Fruit fly (Drosophila melanogaster) whole organism, embryonic: Measurements from ENCODE around the gene CG45045.

Experiments
- Ada2b ChIP-seq: fragments of 200-800 bp; sonication (Bioruptor generic); IDR thresholded peaks from 2 replicates; pipeline ENCODE4 v1.3.6; 2022; ENCODE audit warnings: missing biosample characterization, missing genetic modification characterization
- Aef1 ChIP-seq: fragments of 200-800 bp; sonication (Bioruptor generic); IDR thresholded peaks from 3 replicates; pipeline ENCODE4 v1.3.6; 2022; ENCODE audit warnings: missing biosample characterization, missing genetic modification characterization
- Atf3 ChIP-seq: fragments of 200-800 bp; sonication (Bioruptor generic); optimal IDR thresholded peaks from 3 replicates; lab custom pipeline; 2016; ENCODE audit warnings: missing biosample characterization, missing genetic modification characterization
- B-H1 ChIP-seq: fragments of 200-800 bp; sonication (Bioruptor generic); IDR thresholded peaks from 3 replicates; pipeline ENCODE4 v1.3.6; 2022; ENCODE audit warnings: missing biosample characterization, missing genetic modification characterization
- B-H2 ChIP-seq: fragments of 200-800 bp; sonication (Bioruptor generic); optimal IDR thresholded peaks from 2 replicates; lab custom pipeline; 2018; ENCODE audit warnings: missing biosample characterization, mild to moderate bottlenecking, missing genetic modification characterization
- CG10147 ChIP-seq: fragments of 200-800 bp; sonication (Bioruptor generic); optimal IDR thresholded peaks from 2 replicates; lab custom pipeline; 2019; ENCODE audit warnings: missing biosample characterization, mild to moderate bottlenecking, missing genetic modification characterization, moderate library complexity
- CG10979 ChIP-seq: fragments of 200-800 bp; sonication (Bioruptor generic); optimal IDR thresholded peaks from 2 replicates; lab custom pipeline; 2018; ENCODE audit warnings: missing biosample characterization, mild to moderate bottlenecking, missing genetic modification characterization, moderate library complexity
- CG12104 ChIP-seq: fragments of 200-800 bp; sonication (Bioruptor generic); optimal IDR thresholded peaks from 3 replicates; lab custom pipeline; 2016; ENCODE audit warnings: missing biosample characterization, missing genetic modification characterization
- CG13287 ChIP-seq: fragments of 200-800 bp; sonication (Bioruptor generic); IDR thresholded peaks from 2 replicates; pipeline ENCODE4 v1.3.6; 2022; ENCODE audit warnings: missing biosample characterization, missing genetic modification characterization; ENCODE audit not compliant: partially characterized antibody
- CG13775 ChIP-seq: fragments of 200-800 bp; sonication (Bioruptor generic); optimal IDR thresholded peaks from 3 replicates; lab custom pipeline; 2017; ENCODE audit warnings: missing biosample characterization, mild to moderate bottlenecking, missing genetic modification characterization
- CG14014 ChIP-seq: fragments of 200-800 bp; sonication (Bioruptor generic); IDR thresholded peaks from 2 replicates; pipeline ENCODE4 v1.3.6; 2022; ENCODE audit warnings: missing biosample characterization, missing genetic modification characterization
- CG15011 ChIP-seq: fragments of 200-800 bp; sonication (Bioruptor generic); optimal IDR thresholded peaks from 3 replicates; lab custom pipeline; 2018; ENCODE audit warnings: missing biosample characterization, mild to moderate bottlenecking, missing genetic modification characterization
- CG1602 ChIP-seq: fragments of 200-800 bp; sonication (Bioruptor generic); optimal IDR thresholded peaks from 3 replicates; lab custom pipeline; 2016; ENCODE audit warnings: missing biosample characterization, missing genetic modification characterization
- CG1603 ChIP-seq: fragments of 200-800 bp; sonication (Bioruptor generic); optimal IDR thresholded peaks from 2 replicates; lab custom pipeline; 2019; ENCODE audit warnings: missing biosample characterization, mild to moderate bottlenecking, missing genetic modification characterization, moderate library complexity
- CG16863 ChIP-seq: fragments of 200-800 bp; sonication (Bioruptor generic); optimal IDR thresholded peaks from 3 replicates; lab custom pipeline; 2016; ENCODE audit warnings: missing biosample characterization, missing genetic modification characterization
- CG18476 ChIP-seq: fragments of 200-800 bp; sonication (Bioruptor generic); optimal IDR thresholded peaks from 2 replicates; lab custom pipeline; 2016; ENCODE audit warnings: missing biosample characterization, mild to moderate bottlenecking, missing genetic modification characterization
- CG30403 ChIP-seq: fragments of 200-800 bp; sonication (Bioruptor generic); optimal IDR thresholded peaks from 3 replicates; lab custom pipeline; 2016; ENCODE audit warnings: missing biosample characterization, missing genetic modification characterization
- CG4820 ChIP-seq: fragments of 200-800 bp; sonication (Bioruptor generic); optimal IDR thresholded peaks from 3 replicates; lab custom pipeline; 2016; ENCODE audit warnings: missing biosample characterization, missing genetic modification characterization
- CG7372 ChIP-seq: fragments of 200-800 bp; sonication (Bioruptor generic); IDR thresholded peaks from 2 replicates; pipeline ENCODE4 v1.3.6; 2022; ENCODE audit warnings: missing biosample characterization, missing genetic modification characterization
- CG8478 ChIP-seq: fragments of >200 bp; optimal IDR thresholded peaks from 2 replicates; lab custom pipeline; 2018
- CG8924 ChIP-seq: fragments of 200-800 bp; optimal IDR thresholded peaks from 3 replicates; lab custom pipeline; 2019; ENCODE audit warnings: missing biosample characterization, mild to moderate bottlenecking, missing genetic modification characterization, moderate library complexity
- CG9727 ChIP-seq: fragments of 200-800 bp; sonication (Bioruptor generic); optimal IDR thresholded peaks from 3 replicates; lab custom pipeline; 2017; ENCODE audit warnings: missing biosample characterization, mild to moderate bottlenecking, missing genetic modification characterization
- Gug ChIP-seq: fragments of 200-800 bp; sonication (Bioruptor generic); IDR thresholded peaks from 4 replicates; pipeline ENCODE4 v1.3.6; 2022; ENCODE audit warnings: missing biosample characterization, missing genetic modification characterization
- HmgZ ChIP-seq: fragments of 200-800 bp; sonication (Bioruptor generic); optimal IDR thresholded peaks from 2 replicates; lab custom pipeline; 2018; ENCODE audit warnings: missing biosample characterization, mild to moderate bottlenecking, missing genetic modification characterization
- Hr3 ChIP-seq: fragments of 200-800 bp; sonication (Bioruptor generic); optimal IDR thresholded peaks from 3 replicates; lab custom pipeline; 2016; ENCODE audit warnings: missing biosample characterization, missing genetic modification characterization
- Jarid2 ChIP-seq: fragments of 200-800 bp; sonication (Bioruptor generic); optimal IDR thresholded peaks from 3 replicates; lab custom pipeline; 2017; ENCODE audit warnings: mild to moderate bottlenecking, missing biosample characterization, missing genetic modification reagents, missing genetic modification characterization
- Kr ChIP-seq: fragments of 200-800 bp; sonication (Bioruptor generic); optimal IDR thresholded peaks from 2 replicates; lab custom pipeline; 2017; ENCODE audit warnings: missing biosample characterization, mild to moderate bottlenecking, missing genetic modification characterization
- NC2β ChIP-seq: fragments of 200-800 bp; sonication (Bioruptor generic); optimal IDR thresholded peaks from 2 replicates; lab custom pipeline; 2016; ENCODE audit warnings: missing biosample characterization, missing genetic modification characterization
- Neu2 ChIP-seq: fragments of 200-800 bp; sonication (Bioruptor generic); optimal IDR thresholded peaks from 3 replicates; lab custom pipeline; 2016; ENCODE audit warnings: missing biosample characterization, missing genetic modification characterization, borderline replicate concordance
- Side ChIP-seq: fragments of 200-800 bp; sonication (Bioruptor generic); optimal IDR thresholded peaks from 2 replicates; lab custom pipeline; 2016; ENCODE audit warnings: missing biosample characterization, missing genetic modification characterization
- Tbp ChIP-seq: fragments of >200 bp; optimal IDR thresholded peaks from 2 replicates; lab custom pipeline; 2018; ENCODE audit warnings: missing biosample characterization, missing genetic modification characterization
- ap ChIP-seq: fragments of 200-800 bp; sonication (Bioruptor generic); IDR thresholded peaks from 2 replicates; pipeline ENCODE4 v1.3.6; 2022; ENCODE audit warnings: missing biosample characterization, missing genetic modification characterization
- chinmo ChIP-seq: fragments of 200-800 bp; sonication (Bioruptor generic); IDR thresholded peaks from 4 replicates; pipeline ENCODE4 v1.3.6; 2022; ENCODE audit warnings: missing biosample characterization, missing genetic modification characterization; ENCODE audit not compliant: partially characterized antibody
- disco-r ChIP-seq: fragments of 200-800 bp; sonication (Bioruptor generic); optimal IDR thresholded peaks from 2 replicates; lab custom pipeline; 2016; ENCODE audit warnings: missing biosample characterization, missing genetic modification characterization
- ewg ChIP-seq: fragments of 200-800 bp; sonication (Bioruptor generic); optimal IDR thresholded peaks from 3 replicates; lab custom pipeline; 2017; ENCODE audit warnings: mild to moderate bottlenecking, missing biosample characterization, missing genetic modification reagents, missing genetic modification characterization
- fd64A ChIP-seq: fragments of 200-800 bp; sonication (Bioruptor generic); optimal IDR thresholded peaks from 3 replicates; lab custom pipeline; 2018; ENCODE audit warnings: missing biosample characterization, mild to moderate bottlenecking, missing genetic modification characterization
- fru ChIP-seq: fragments of >200 bp; optimal IDR thresholded peaks from 2 replicates; lab custom pipeline; 2017
- fu2 ChIP-seq: fragments of 200-800 bp; sonication (Bioruptor generic); optimal IDR thresholded peaks from 2 replicates; lab custom pipeline; 2016; ENCODE audit warnings: missing biosample characterization, missing genetic modification characterization
- kay ChIP-seq: fragments of 200-800 bp; sonication (Bioruptor generic); optimal IDR thresholded peaks from 2 replicates; lab custom pipeline; 2016; ENCODE audit warnings: missing biosample characterization, missing genetic modification characterization
- lmd ChIP-seq: fragments of 200-800 bp; sonication (Bioruptor generic); IDR thresholded peaks from 2 replicates; pipeline ENCODE4 v1.3.6; 2022; ENCODE audit warnings: missing biosample characterization, missing genetic modification characterization
- maf-S ChIP-seq: fragments of 200-800 bp; sonication (Bioruptor generic); optimal IDR thresholded peaks from 2 replicates; lab custom pipeline; 2016; ENCODE audit warnings: missing biosample characterization, missing genetic modification characterization
- onecut ChIP-seq: fragments of 200-800 bp; sonication (Bioruptor generic); IDR thresholded peaks from 2 replicates; pipeline ENCODE4 v1.3.6; 2022; ENCODE audit warnings: missing biosample characterization, missing genetic modification characterization
- pb ChIP-seq: fragments of 200-800 bp; sonication (Bioruptor generic); optimal IDR thresholded peaks from 3 replicates; lab custom pipeline; 2016; ENCODE audit warnings: missing biosample characterization, missing genetic modification characterization
- pita ChIP-seq: fragments of 200-800 bp; sonication (Bioruptor generic); optimal IDR thresholded peaks from 2 replicates; lab custom pipeline; 2017; ENCODE audit warnings: missing biosample characterization, mild to moderate bottlenecking, missing genetic modification characterization
- pros ChIP-seq: fragments of 200-800 bp; sonication (Bioruptor generic); optimal IDR thresholded peaks from 3 replicates; lab custom pipeline; 2019; ENCODE audit warnings: missing biosample characterization, mild to moderate bottlenecking, missing genetic modification characterization, moderate library complexity
- run ChIP-seq: fragments of 200-800 bp; sonication (Bioruptor generic); optimal IDR thresholded peaks from 3 replicates; lab custom pipeline; 2018; ENCODE audit warnings: missing biosample characterization, mild to moderate bottlenecking, missing genetic modification characterization
- shn ChIP-seq: fragments of 200-800 bp; sonication (Bioruptor generic); optimal IDR thresholded peaks from 3 replicates; lab custom pipeline; 2016; ENCODE audit warnings: missing biosample characterization, missing genetic modification characterization
- unc-4 ChIP-seq: fragments of 200-800 bp; sonication (Bioruptor generic); IDR thresholded peaks from 2 replicates; pipeline ENCODE4 v1.3.6; 2022; ENCODE audit warnings: missing biosample characterization, missing genetic modification characterization; ENCODE audit not compliant: partially characterized antibody
- vfl ChIP-seq: fragments of 200-800 bp; sonication (Bioruptor generic); optimal IDR thresholded peaks from 2 replicates; lab custom pipeline; 2016; ENCODE audit warnings: missing biosample characterization, missing genetic modification characterization
- wdn ChIP-seq: fragments of 200-800 bp; sonication (Bioruptor generic); IDR thresholded peaks from 2 replicates; pipeline ENCODE4 v1.3.6; 2022; ENCODE audit warnings: missing biosample characterization, missing genetic modification characterization

CG45045 gene

dm6 chr3R:17703691-17704537 is 36.5 kb downstream of the CG45045 start (continued):
- TF ChIP-seq CG10147 (GFP tag; lab: Kevin White, UChicago) (peak; percentile 97), run (tag; lab: Kevin White, UChicago) (peak; percentile 98), Side (peak; percentile 99), HmgZ (peak; percentile 98), Jarid2 (GFP tag; lab: Kevin White, UChicago) (peak; percentile 93), wdn (GFP tag; lab: Robert Waterston, UW) (peak; percentile 98), pb (GFP tag; lab: Kevin White, UChicago) (peak; percentile 99), CG8924 (tag; lab: Kevin White, UChicago) (peak; percentile 99), CG7372 (GFP tag; lab: Robert Waterston, UW) (peak; percentile 98), kay (peak; percentile 99), ewg (GFP tag; lab: Kevin White, UChicago) (peak; percentile 98), Neu2 (GFP tag; lab: Kevin White, UChicago) (peak; percentile 90), CG1602 (GFP tag; lab: Kevin White, UChicago) (peak; percentile 99), Ada2b (GFP tag; lab: Robert Waterston, UW) (peak; percentile 99), onecut (GFP tag; lab: Robert Waterston, UW) (peak; percentile 97), chinmo (GFP tag; lab: Robert Waterston, UW) (peak; percentile 90), CG13287 (peak; percentile 39; the same call in 1 of the 2 replicates), CG15011 (GFP tag; lab: Kevin White, UChicago) (peak; percentile 98), CG4820 (peak; percentile 98), fd64A (peak; percentile 97), ap (GFP tag; lab: Robert Waterston, UW) (peak; percentile 99), CG13775 (GFP tag; lab: Kevin White, UChicago) (peak; percentile 99), CG9727 (GFP tag; lab: Kevin White, UChicago) (peak; percentile 99), Hr3 (peak; percentile 99), CG10979 (tag; lab: Kevin White, UChicago) (peak; percentile 99), vfl (GFP tag; lab: Kevin White, UChicago) (peak; percentile 98), lmd (GFP tag; lab: Robert Waterston, UW) (peak; percentile 99), Atf3 (GFP tag; lab: Kevin White, UChicago) (peak; percentile 99), maf-S (GFP tag; lab: Kevin White, UChicago) (peak; percentile 99), CG18476 (GFP tag; lab: Kevin White, UChicago) (peak; percentile 98), CG12104 (GFP tag; lab: Kevin White, UChicago) (peak; percentile 98), Aef1 (GFP tag; lab: Robert Waterston, UW) (peak; percentile 99), CG1603 (peak; percentile 98), pros (peak; percentile 23), CG14014 (GFP tag; lab: Robert Waterston, UW) (peak; percentile 99), CG16863 (GFP tag; lab: Kevin White, UChicago) (peak; percentile 99), CG30403 (GFP tag; lab: Kevin White, UChicago) (peak; percentile 100), pita (GFP tag; lab: Kevin White, UChicago) (no peak), Tbp (GFP tag; lab: Kevin White, UChicago) (no peak), Kr (GFP tag; lab: Kevin White, UChicago) (peak; percentile 19), fru (lab: Kevin White, UChicago) (no peak), B-H1 (GFP tag; lab: Robert Waterston, UW) (peak; percentile 99), shn (GFP tag; lab: Kevin White, UChicago) (peak; percentile 99), NC2β (GFP tag; lab: Kevin White, UChicago) (peak; percentile 99), fu2 (peak; percentile 99), unc-4 (GFP tag; lab: Robert Waterston, UW) (no peak), CG8478 (lab: Kevin White, UChicago) (no peak), disco-r (GFP tag; lab: Kevin White, UChicago) (peak; percentile 99), Gug (GFP tag; lab: Robert Waterston, UW) (peak; percentile 99), B-H2 (GFP tag; lab: Kevin White, UChicago) (peak; percentile 66)
